Worm (Caenorhabditis elegans) whole organism, L4/young adult: Measurements from ENCODE around the gene F35H12.5.

Experiments used
- W03F9.2 ChIP-seq: fragments of 150-350 bp; optimal IDR thresholded peaks from 2 replicates; lab custom pipeline; 2014; ENCODE audit warnings: missing biosample characterization, missing genetic modification characterization
- dao-5 ChIP-seq: sonication (generic microtip); optimal IDR thresholded peaks from 2 replicates; lab custom pipeline; 2016; ENCODE audit warnings: missing genotype, missing genetic modification characterization, moderate library complexity, missing compliant biosample characterization
- him-1 ChIP-seq: sonication (generic microtip); optimal IDR thresholded peaks from 2 replicates; lab custom pipeline; 2016; ENCODE audit warnings: missing genotype, missing genetic modification reagents, missing genetic modification characterization, missing compliant biosample characterization

The F35H12.5 gene

ce11 chrX:918097-918496 is at the start of gene F35H12.5:
F35H12.5 (plus strand) TSS chrX:918397.
- TF ChIP-seq dao-5 (tag; lab: Kevin White, UChicago) (no peak), W03F9.2 (tag; lab: Kevin White, UChicago) (no peak)

- no peak for TF ChIP-seq him-1
- TF ChIP-seq dao-5 (tag; lab: Kevin White, UChicago), result no peak
- no peak for TF ChIP-seq W03F9.2 (tag; lab: Kevin White, UChicago)
Observed at ce11 chrX:871020-871419, 47.2 kb upstream of the F35H12.5 start, which contains the start of gene lgl-1. lgl-1 (minus strand) TSS chrX:871089.

- TF ChIP-seq W03F9.2 (tag; lab: Kevin White, UChicago) (no peak), dao-5 (tag; lab: Kevin White, UChicago) (no peak), him-1 (no peak)
Observed at ce11 chrX:871957-872715, 46.1 kb upstream of the F35H12.5 start, which contains the start of gene F56F10.1. F56F10.1 (plus strand) TSS chrX:872603.

ce11 chrX:873634-874033 is 44.6 kb upstream of the F35H12.5 start:
- no peak for TF ChIP-seq him-1
- TF ChIP-seq W03F9.2 (tag; lab: Kevin White, UChicago), result no peak
- no peak for TF ChIP-seq dao-5 (tag; lab: Kevin White, UChicago)

- no peak for TF ChIP-seq W03F9.2 (tag; lab: Kevin White, UChicago)
- no peak for TF ChIP-seq him-1
- no peak for TF ChIP-seq dao-5 (tag; lab: Kevin White, UChicago)
Observed at ce11 chrX:876935-877334, 41.3 kb upstream of the F35H12.5 start, which contains the start of gene ZC13.1. ZC13.1 (plus strand) TSS chrX:877239.

- TF ChIP-seq W03F9.2 (tag; lab: Kevin White, UChicago) (no peak), dao-5 (tag; lab: Kevin White, UChicago) (no peak), him-1 (no peak)
Observed at ce11 chrX:880367-880766, 37.8 kb upstream of the F35H12.5 start, which contains the start of gene ZC13.2. ZC13.2 (plus strand) TSS chrX:880667.

ce11 chrX:888294-888693 is 29.9 kb upstream of the F35H12.5 start, which contains the start of gene mam-1:
mam-1 (minus strand) TSS chrX:888394.
- TF ChIP-seq dao-5 (tag; lab: Kevin White, UChicago) (no peak), W03F9.2 (tag; lab: Kevin White, UChicago) (no peak), him-1 (no peak)

- TF ChIP-seq him-1, result no peak
- no peak for TF ChIP-seq dao-5 (tag; lab: Kevin White, UChicago)
- no peak for TF ChIP-seq W03F9.2 (tag; lab: Kevin White, UChicago)
Observed at ce11 chrX:897948-898347, 20.2 kb upstream of the F35H12.5 start, which contains the start of gene mab-7. mab-7 (minus strand) TSS chrX:898048.

ce11 chrX:902512-902911 is 15.7 kb upstream of the F35H12.5 start, which contains the start of gene ZC13.10:
ZC13.10 (minus strand) TSS chrX:902612.
- TF ChIP-seq him-1 (no peak), dao-5 (tag; lab: Kevin White, UChicago) (no peak), W03F9.2 (tag; lab: Kevin White, UChicago) (no peak)

ce11 chrX:910337-910736 is 7.9 kb upstream of the F35H12.5 start:
- peak; percentile 13 for TF ChIP-seq him-1
- no peak for TF ChIP-seq dao-5 (tag; lab: Kevin White, UChicago)

ce11 chrX:912564-912963 is 5.6 kb upstream of the F35H12.5 start:
- TF ChIP-seq dao-5 (tag; lab: Kevin White, UChicago) (no peak), W03F9.2 (tag; lab: Kevin White, UChicago) (no peak), him-1 (no peak)

ce11 chrX:912990-913389 is 5.2 kb upstream of the F35H12.5 start, which contains the start of gene F35H12.6:
F35H12.6 (plus strand) TSS chrX:913290.
- no peak for TF ChIP-seq dao-5 (tag; lab: Kevin White, UChicago)
- no peak for TF ChIP-seq him-1
- TF ChIP-seq W03F9.2 (tag; lab: Kevin White, UChicago), result no peak

- TF ChIP-seq him-1, result no peak
Observed at ce11 chrX:915510-915909, 2.7 kb upstream of the F35H12.5 start, which contains the start of gene sel-12. sel-12 (plus strand) TSS chrX:915867.

- TF ChIP-seq dao-5 (tag; lab: Kevin White, UChicago), result no peak
- no peak for TF ChIP-seq him-1
- peak; percentile 63 for TF ChIP-seq W03F9.2 (tag; lab: Kevin White, UChicago)
Observed at ce11 chrX:924495-925008, 6.4 kb downstream of the F35H12.5 start, which contains the start of the genes pifk-1 and tbc-11. pifk-1 (minus strand) TSS chrX:924511. tbc-11 (plus strand) TSS chrX:924958.
